Worm (Caenorhabditis elegans) whole organism, L1 larva: Measurements from ENCODE around the gene lap-2.
A peak's percentile ranks its signal among the peaks of the same experiment; 100 is the strongest.

Source experiments
- C16A3.4 ChIP-seq: fragments of 150-350 bp; optimal IDR thresholded peaks from 2 replicates; lab custom pipeline; 2014; ENCODE audit warnings: missing biosample characterization, missing genetic modification characterization
- C34B4.2 ChIP-seq: sonication (generic microtip); optimal IDR thresholded peaks from 2 replicates; lab custom pipeline; 2017; ENCODE audit warnings: mild to moderate bottlenecking, missing genetic modification characterization, missing compliant biosample characterization
- blmp-1 ChIP-seq: fragments of 150-350 bp; optimal IDR thresholded peaks from 2 replicates; lab custom pipeline; 2014; ENCODE audit warnings: missing biosample characterization, missing genetic modification characterization
- ceh-8 ChIP-seq: fragments of 200-800 bp; sonication (Bioruptor generic); optimal IDR thresholded peaks from 2 replicates; lab custom pipeline; 2018; ENCODE audit warnings: mild to moderate bottlenecking, missing genetic modification characterization, moderate library complexity, missing compliant biosample characterization
- ceh-88 ChIP-seq: fragments of 200-800 bp; sonication (Bioruptor generic); IDR thresholded peaks from 2 replicates; pipeline ENCODE4 v1.3.6; 2022; ENCODE audit warnings: missing genetic modification characterization, missing compliant biosample characterization
- ceh-90 ChIP-seq: sonication (generic microtip); optimal IDR thresholded peaks from 2 replicates; lab custom pipeline; 2016; ENCODE audit warnings: missing genetic modification characterization, missing compliant biosample characterization
- dpl-1 ChIP-seq, 3 experiments: fragments of 150-350 bp in 2 of 3; sonication (generic microtip) in 1 of 3; optimal IDR thresholded peaks; 2 replicates each; lab custom pipeline; 2014 to 2017; ENCODE audit warnings: missing biosample characterization in 3 of 3, missing genetic modification characterization in 3 of 3, missing genetic modification reagents in 3 of 3
- efl-3 ChIP-seq: fragments of 200-800 bp; sonication (Bioruptor generic); optimal IDR thresholded peaks from 2 replicates; lab custom pipeline; 2018; ENCODE audit warnings: mild to moderate bottlenecking, missing genetic modification characterization, missing compliant biosample characterization
- egl-13 ChIP-seq: sonication (generic microtip); optimal IDR thresholded peaks from 2 replicates; lab custom pipeline; 2016; ENCODE audit warnings: missing genotype, missing genetic modification reagents, missing genetic modification characterization, missing compliant biosample characterization
- egl-27 ChIP-seq, 2 experiments: fragments of 150-350 bp in 1 of 2; sonication (generic microtip); optimal IDR thresholded peaks; 3 replicates each; lab custom pipeline; 2017 to 2018; ENCODE audit warnings: missing biosample characterization in 2 of 2, missing genetic modification characterization in 2 of 2, missing genetic modification reagents in 2 of 2
- elt-2 ChIP-seq: sonication (generic microtip); optimal IDR thresholded peaks from 2 replicates; lab custom pipeline; 2016; ENCODE audit warnings: missing genetic modification characterization, mild to moderate bottlenecking, inconsistent platforms, missing compliant biosample characterization, missing genetic modification reagents
- elt-3 ChIP-seq, 6 experiments: fragments of 150-350 bp in 1 of 6; sonication (generic microtip); optimal IDR thresholded peaks; 2 replicates each; lab custom pipeline; 2017 to 2018; ENCODE audit warnings: missing biosample characterization in 6 of 6, missing genetic modification characterization in 6 of 6, inconsistent platforms in 1 of 6
- ets-5 ChIP-seq: fragments of 200-800 bp; sonication (Bioruptor generic); IDR thresholded peaks from 2 replicates; pipeline ENCODE4 v1.3.6; 2022; ENCODE audit warnings: missing genetic modification characterization, missing compliant biosample characterization
- fkh-4 ChIP-seq: sonication (generic microtip); optimal IDR thresholded peaks from 2 replicates; lab custom pipeline; 2016; ENCODE audit warnings: missing compliant biosample characterization, missing genetic modification characterization, borderline replicate concordance
- fkh-8 ChIP-seq: sonication (generic microtip); optimal IDR thresholded peaks from 2 replicates; lab custom pipeline; 2016; ENCODE audit warnings: mild to moderate bottlenecking, missing genetic modification characterization, missing compliant biosample characterization
- fos-1 ChIP-seq: fragments of 150-350 bp; optimal IDR thresholded peaks from 2 replicates; lab custom pipeline; 2014; ENCODE audit warnings: missing biosample characterization, missing genetic modification characterization
- grh-1 ChIP-seq: fragments of 200-800 bp; sonication (Bioruptor generic); IDR thresholded peaks from 2 replicates; pipeline ENCODE4 v1.3.6; 2022; ENCODE audit warnings: missing genetic modification reagents, missing genetic modification characterization, missing compliant biosample characterization
- hpl-2 ChIP-seq: fragments of 150-350 bp; optimal IDR thresholded peaks from 2 replicates; lab custom pipeline; 2014; ENCODE audit warnings: missing biosample characterization, missing genetic modification reagents, missing genetic modification characterization
- irx-1 ChIP-seq: sonication (generic microtip); optimal IDR thresholded peaks from 2 replicates; lab custom pipeline; 2016; ENCODE audit warnings: missing genetic modification characterization, missing compliant biosample characterization
- lin-13 ChIP-seq: fragments of 150-350 bp; optimal IDR thresholded peaks from 2 replicates; lab custom pipeline; 2014; ENCODE audit warnings: missing biosample characterization, missing genetic modification reagents, missing genetic modification characterization
- lin-14 ChIP-seq: fragments of 200-800 bp; sonication (Bioruptor generic); optimal IDR thresholded peaks from 2 replicates; lab custom pipeline; 2018; ENCODE audit warnings: mild to moderate bottlenecking, missing genetic modification characterization, moderate library complexity, missing compliant biosample characterization
- lin-15B ChIP-seq: fragments of 150-350 bp; sonication (generic microtip); optimal IDR thresholded peaks from 3 replicates; lab custom pipeline; 2014; ENCODE audit warnings: missing biosample characterization, missing genetic modification characterization
- lin-35 ChIP-seq, 2 experiments: fragments of 150-350 bp; optimal IDR thresholded peaks; 2 replicates each; lab custom pipeline; 2014; ENCODE audit warnings: missing biosample characterization in 2 of 2, missing genetic modification characterization in 2 of 2, missing genetic modification reagents in 2 of 2
- lin-39 ChIP-seq: fragments of 150-350 bp; optimal IDR thresholded peaks from 2 replicates; lab custom pipeline; 2014; ENCODE audit warnings: missing biosample characterization, missing genetic modification reagents, missing genetic modification characterization
- lsy-2 ChIP-seq, 2 experiments: fragments of 150-350 bp; optimal IDR thresholded peaks; 2 replicates each; lab custom pipeline; 2014; ENCODE audit warnings: missing biosample characterization in 2 of 2, missing genetic modification characterization in 2 of 2
- mdl-1 ChIP-seq, 2 experiments: fragments of 150-350 bp; optimal IDR thresholded peaks; 2 replicates each; lab custom pipeline; 2014 to 2017; ENCODE audit warnings: missing biosample characterization in 2 of 2, missing genetic modification characterization in 2 of 2, inconsistent platforms in 1 of 2
- mep-1 ChIP-seq: fragments of 150-350 bp; optimal IDR thresholded peaks from 2 replicates; lab custom pipeline; 2014; ENCODE audit warnings: missing biosample characterization, missing genetic modification characterization
- nhr-11 ChIP-seq: fragments of 150-350 bp; optimal IDR thresholded peaks from 2 replicates; lab custom pipeline; 2014; ENCODE audit warnings: missing biosample characterization, missing genetic modification characterization
- nhr-19 ChIP-seq: fragments of 200-800 bp; sonication (Bioruptor generic); conservative IDR thresholded peaks from 2 replicates; pipeline ENCODE4 v1.3.6; 2022; ENCODE audit warnings: missing genetic modification characterization, missing compliant biosample characterization
- nhr-20 ChIP-seq: sonication (generic microtip); optimal IDR thresholded peaks from 2 replicates; lab custom pipeline; 2016; ENCODE audit warnings: mild to moderate bottlenecking, missing genetic modification characterization, missing compliant biosample characterization
- nhr-47 ChIP-seq: sonication (generic microtip); optimal IDR thresholded peaks from 2 replicates; lab custom pipeline; 2016; ENCODE audit warnings: mild to moderate bottlenecking, missing genetic modification characterization, moderate library complexity, missing compliant biosample characterization
- nhr-71 ChIP-seq: sonication (generic microtip); optimal IDR thresholded peaks from 2 replicates; lab custom pipeline; 2016; ENCODE audit warnings: mild to moderate bottlenecking, missing genetic modification characterization, moderate library complexity, missing compliant biosample characterization
- nhr-77 ChIP-seq: fragments of 150-350 bp; optimal IDR thresholded peaks from 2 replicates; lab custom pipeline; 2014; ENCODE audit warnings: missing biosample characterization, missing genetic modification characterization
- nhr-85 ChIP-seq: sonication (generic microtip); peaks from one replicate; lab custom pipeline; 2016; ENCODE audit warnings: missing genetic modification characterization, inconsistent platforms, missing compliant biosample characterization
- nhr-90 ChIP-seq: sonication (generic microtip); optimal IDR thresholded peaks from 2 replicates; lab custom pipeline; 2016; ENCODE audit warnings: mild to moderate bottlenecking, missing genetic modification characterization, missing compliant biosample characterization; ENCODE audit not compliant: poor library complexity
- pax-3 ChIP-seq: fragments of 200-800 bp; sonication (Bioruptor generic); optimal IDR thresholded peaks from 2 replicates; lab custom pipeline; 2018; ENCODE audit warnings: mild to moderate bottlenecking, missing genetic modification characterization, moderate library complexity, missing compliant biosample characterization
- rnt-1 ChIP-seq: sonication (generic microtip); optimal IDR thresholded peaks from 2 replicates; lab custom pipeline; 2016; ENCODE audit warnings: mild to moderate bottlenecking, missing genetic modification characterization, moderate library complexity, missing compliant biosample characterization
- snu-23 ChIP-seq: sonication (generic microtip); optimal IDR thresholded peaks from 2 replicates; lab custom pipeline; 2016; ENCODE audit warnings: missing genetic modification characterization, missing compliant biosample characterization
- sox-4 ChIP-seq: sonication (generic microtip); optimal IDR thresholded peaks from 2 replicates; lab custom pipeline; 2016; ENCODE audit warnings: missing genetic modification characterization, missing compliant biosample characterization
- tbx-2 ChIP-seq: sonication (generic microtip); optimal IDR thresholded peaks from 2 replicates; lab custom pipeline; 2016; ENCODE audit warnings: missing genetic modification characterization, missing compliant biosample characterization
- tlp-1 ChIP-seq: fragments of 150-350 bp; optimal IDR thresholded peaks from 2 replicates; lab custom pipeline; 2014; ENCODE audit warnings: missing biosample characterization, missing genetic modification characterization
- unc-130 ChIP-seq: fragments of 150-350 bp; optimal IDR thresholded peaks from 2 replicates; lab custom pipeline; 2017; ENCODE audit warnings: missing biosample characterization, missing genetic modification characterization, inconsistent platforms
- unc-30 ChIP-seq: sonication (generic microtip); optimal IDR thresholded peaks from 2 replicates; lab custom pipeline; 2017; ENCODE audit warnings: missing biosample characterization, missing genetic modification characterization
- unc-62 ChIP-seq: fragments of 150-350 bp; optimal IDR thresholded peaks from 2 replicates; lab custom pipeline; 2014; ENCODE audit warnings: missing biosample characterization, missing genetic modification reagents, missing genetic modification characterization
- unc-86 ChIP-seq: sonication (generic microtip); optimal IDR thresholded peaks from 2 replicates; lab custom pipeline; 2016; ENCODE audit warnings: missing genetic modification characterization, missing compliant biosample characterization
- unc-98 ChIP-seq: fragments of 200-800 bp; sonication (Bioruptor generic); IDR thresholded peaks from 2 replicates; pipeline ENCODE4 v1.3.6; 2022; ENCODE audit warnings: missing genetic modification characterization, missing compliant biosample characterization
- ztf-11 ChIP-seq, 2 experiments: sonication (generic microtip); optimal IDR thresholded peaks; 2 replicates each; lab custom pipeline; 2016 to 2017; ENCODE audit warnings: missing genetic modification characterization in 2 of 2, missing biosample characterization in 1 of 2, missing compliant biosample characterization in 1 of 2
- ztf-4 ChIP-seq: fragments of 150-350 bp; optimal IDR thresholded peaks from 2 replicates; lab custom pipeline; 2014; ENCODE audit warnings: missing biosample characterization, missing genetic modification characterization

lap-2 gene

DNA sequence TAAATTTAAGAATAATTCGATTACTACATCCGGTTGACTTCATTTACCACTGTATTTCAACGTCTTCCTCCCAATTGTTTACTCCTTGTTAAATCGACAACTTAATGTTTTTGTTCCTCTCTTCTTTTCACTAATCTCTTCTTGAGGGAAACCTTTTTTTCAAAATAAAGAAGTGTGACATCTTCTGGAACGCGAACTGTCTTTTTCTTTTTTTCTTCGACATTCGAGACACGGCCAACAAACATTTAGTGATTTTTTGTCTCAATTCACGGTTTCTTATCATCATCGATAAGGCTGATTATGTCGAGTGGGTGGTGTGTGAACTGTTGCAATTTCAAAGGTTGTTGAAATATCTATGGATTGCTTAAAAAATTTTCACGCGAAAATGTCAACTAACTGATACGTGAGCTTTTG lies 41.7 kb downstream of the lap-2 start:
- TF ChIP-seq nhr-71 (tag; lab: Kevin White, UChicago) (peak; percentile 25), dpl-1 (GFP tag; optimal IDR thresholded peaks at IDR 0.05; lab: Kevin White, UChicago) (peak in 1 of 3 experiments; percentile 37), snu-23 (GFP tag; lab: Kevin White, UChicago) (peak; percentile 42), lin-35 (GFP tag; optimal IDR thresholded peaks at IDR 0.05; lab: Kevin White, UChicago) (peak in 1 of 2 experiments; percentile 69), nhr-11 (tag; lab: Kevin White, UChicago) (no peak), tlp-1 (no peak), nhr-20 (tag; lab: Kevin White, UChicago) (peak; percentile 60), hpl-2 (GFP tag; lab: Kevin White, UChicago) (no peak), ceh-8 (GFP tag; lab: Kevin White, UChicago) (no peak), mdl-1 (tag; optimal IDR thresholded peaks at IDR 0.05; lab: Kevin White, UChicago) (peak in 1 of 2 experiments; percentile 29), tbx-2 (tag; lab: Kevin White, UChicago) (peak; percentile 35), blmp-1 (peak; percentile 41), elt-3 (tag; optimal IDR thresholded peaks at IDR 0.05; lab: Kevin White, UChicago) (peak in 2 of 6 experiments; percentile 50 to 87), elt-2 (tag; lab: Kevin White, UChicago) (peak; percentile 60), nhr-90 (peak; percentile 24), grh-1 (GFP tag; lab: Robert Waterston, UW) (peak; percentile 29; the same call in 1 of the 2 replicates), nhr-85 (tag; lab: Kevin White, UChicago) (peak; percentile 87), nhr-19 (GFP tag; lab: Robert Waterston, UW) (peak; percentile 57), lin-14 (GFP tag; lab: Kevin White, UChicago) (peak; percentile 58), sox-4 (tag; lab: Kevin White, UChicago) (no peak), fos-1 (tag; lab: Kevin White, UChicago) (no peak)
- TF ChIP-seq, all 84 proteins: peak for 15

DNA sequence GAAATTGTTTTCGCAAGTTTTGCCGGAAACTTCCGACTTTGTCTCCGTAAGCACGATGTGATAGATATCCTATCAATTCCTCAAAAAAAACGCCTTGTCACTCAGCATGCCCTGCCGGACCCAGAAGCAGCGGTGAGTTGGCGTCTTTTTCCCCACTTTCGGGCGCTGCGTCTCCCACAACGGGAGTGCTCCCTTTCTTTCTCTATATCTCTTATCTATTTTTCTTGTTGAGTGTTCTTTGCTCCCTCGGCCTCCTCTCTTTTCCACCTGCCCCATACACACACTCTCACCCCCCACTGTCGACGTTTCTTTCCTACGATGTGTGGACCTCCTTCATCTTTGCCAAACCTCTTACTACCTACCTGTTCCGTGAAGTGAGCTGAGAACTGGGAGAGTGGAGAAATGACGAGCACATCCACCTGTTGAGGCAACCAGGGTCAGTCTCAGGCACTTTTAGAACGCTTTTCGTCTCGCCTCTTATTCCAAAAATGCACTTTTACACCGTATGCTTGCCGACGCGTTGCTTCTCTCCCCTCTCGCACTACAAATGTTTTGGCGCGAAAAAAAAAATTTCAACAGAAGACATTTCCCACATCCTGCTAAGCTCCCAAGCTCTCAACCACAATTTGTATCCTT lies 42.5 kb downstream of the lap-2 start:
- TF ChIP-seq lin-13 (GFP tag; lab: Kevin White, UChicago) (peak; percentile 65), ets-5 (no peak), ceh-90 (tag; lab: Kevin White, UChicago) (no peak), irx-1 (tag; lab: Kevin White, UChicago) (peak; percentile 40), unc-62 (GFP tag; lab: Kevin White, UChicago) (peak; percentile 55), egl-13 (tag; lab: Kevin White, UChicago) (peak; percentile 58), egl-27 (tag; optimal IDR thresholded peaks at IDR 0.05; lab: Kevin White, UChicago) (peak; percentile 43 to 48), mep-1 (peak; percentile 50), ztf-4 (peak; percentile 61), efl-3 (no peak), lin-15B (tag; lab: Kevin White, UChicago) (peak; percentile 16), nhr-47 (tag; lab: Kevin White, UChicago) (peak; percentile 73), unc-130 (tag; lab: Kevin White, UChicago) (peak; percentile 71), lin-39 (tag; lab: Kevin White, UChicago) (peak; percentile 29), fkh-4 (tag; lab: Kevin White, UChicago) (peak; percentile 11), unc-98 (GFP tag; lab: Robert Waterston, UW) (no peak), rnt-1 (tag; lab: Kevin White, UChicago) (peak; percentile 88), dpl-1 (GFP tag; optimal IDR thresholded peaks at IDR 0.05; lab: Kevin White, UChicago) (peak in 2 of 3 experiments; percentile 22 to 38), ztf-11 (tag; optimal IDR thresholded peaks at IDR 0.05; lab: Kevin White, UChicago) (peak in 1 of 2 experiments; percentile 46), C16A3.4 (tag; lab: Kevin White, UChicago) (peak; percentile 51), fkh-8 (tag; lab: Kevin White, UChicago) (peak; percentile 71), nhr-77 (tag; lab: Kevin White, UChicago) (peak; percentile 64), tlp-1 (no peak), C34B4.2 (tag; lab: Kevin White, UChicago) (no peak), nhr-20 (tag; lab: Kevin White, UChicago) (peak; percentile 90), unc-86 (tag; lab: Kevin White, UChicago) (peak; percentile 48), ceh-88 (GFP tag; lab: Robert Waterston, UW) (0 out of 2 replicates have a peak, but pooled peaks have one; percentile 29), pax-3 (tag; lab: Kevin White, UChicago) (peak; percentile 75), elt-3 (tag; optimal IDR thresholded peaks at IDR 0.05; lab: Kevin White, UChicago) (peak in 1 of 6 experiments; percentile 32), unc-30 (no peak), lsy-2 (tag; optimal IDR thresholded peaks at IDR 0.05; lab: Kevin White, UChicago) (peak; percentile 66 to 68), nhr-90 (peak; percentile 61), lin-35 (GFP tag; optimal IDR thresholded peaks at IDR 0.05; lab: Kevin White, UChicago) (peak; percentile 61 to 72)
